Fruit fly (Drosophila melanogaster) whole organism, embryonic: ENCODE results near the gene put.
A peak's percentile ranks its signal among the peaks of the same experiment; 100 is the strongest.

Experiments
- Ada2b ChIP-seq: fragments of 200-800 bp; sonication (Bioruptor generic); IDR thresholded peaks from 2 replicates; pipeline ENCODE4 v1.3.6; 2022; ENCODE audit warnings: missing biosample characterization, missing genetic modification characterization
- Aef1 ChIP-seq: fragments of 200-800 bp; sonication (Bioruptor generic); IDR thresholded peaks from 3 replicates; pipeline ENCODE4 v1.3.6; 2022; ENCODE audit warnings: missing biosample characterization, missing genetic modification characterization
- CG10274 ChIP-seq: fragments of 200-800 bp; sonication (Bioruptor generic); optimal IDR thresholded peaks from 3 replicates; lab custom pipeline; 2017; ENCODE audit warnings: missing biosample characterization, mild to moderate bottlenecking, missing genetic modification characterization
- CG10462 ChIP-seq: fragments of 200-800 bp; sonication (Bioruptor generic); optimal IDR thresholded peaks from 2 replicates; lab custom pipeline; 2016; ENCODE audit warnings: missing biosample characterization, missing genetic modification characterization
- CG15514 ChIP-seq: fragments of 200-800 bp; sonication (Bioruptor generic); optimal IDR thresholded peaks from 3 replicates; lab custom pipeline; 2017; ENCODE audit warnings: missing biosample characterization, missing genetic modification characterization, mild to moderate bottlenecking, moderate library complexity, missing genetic modification reagents
- CG18599 ChIP-seq: fragments of 200-800 bp; sonication (Bioruptor generic); optimal IDR thresholded peaks from 3 replicates; lab custom pipeline; 2017; ENCODE audit warnings: missing biosample characterization, missing genetic modification characterization, mild to moderate bottlenecking, moderate library complexity, missing genetic modification reagents
- CG2202 ChIP-seq: fragments of 200-800 bp; sonication (Bioruptor generic); optimal IDR thresholded peaks from 2 replicates; lab custom pipeline; 2018; ENCODE audit warnings: missing biosample characterization, mild to moderate bottlenecking, missing genetic modification characterization
- CG2712 ChIP-seq: fragments of 200-800 bp; optimal IDR thresholded peaks from 3 replicates; lab custom pipeline; 2019; ENCODE audit warnings: missing biosample characterization, mild to moderate bottlenecking, missing genetic modification characterization, moderate library complexity
- CG3847 ChIP-seq: fragments of 200-800 bp; sonication (Bioruptor generic); IDR thresholded peaks from 2 replicates; pipeline ENCODE4 v1.3.6; 2022; ENCODE audit warnings: missing biosample characterization, missing genetic modification characterization
- CG4282 ChIP-seq: fragments of 200-800 bp; sonication (Bioruptor generic); optimal IDR thresholded peaks from 2 replicates; lab custom pipeline; 2016; ENCODE audit warnings: missing biosample characterization, missing genetic modification characterization
- CG4424 ChIP-seq: fragments of 200-800 bp; sonication (Bioruptor generic); optimal IDR thresholded peaks from 3 replicates; lab custom pipeline; 2016; ENCODE audit warnings: missing biosample characterization, missing genetic modification characterization
- CG6791 ChIP-seq: fragments of 200-800 bp; sonication (Bioruptor generic); IDR thresholded peaks from 3 replicates; pipeline ENCODE4 v1.3.6; 2022; ENCODE audit warnings: missing biosample characterization, missing genetic modification characterization; ENCODE audit not compliant: partially characterized antibody
- CG7745 ChIP-seq: fragments of 200-800 bp; sonication (Bioruptor generic); optimal IDR thresholded peaks from 2 replicates; lab custom pipeline; 2018; ENCODE audit warnings: missing biosample characterization, mild to moderate bottlenecking, missing genetic modification characterization, moderate library complexity
- CG7963 ChIP-seq: fragments of 200-800 bp; sonication (Bioruptor generic); IDR thresholded peaks from 3 replicates; pipeline ENCODE4 v1.3.6; 2022; ENCODE audit warnings: missing biosample characterization, missing genetic modification characterization; ENCODE audit not compliant: partially characterized antibody
- CG8359 ChIP-seq: fragments of 200-800 bp; sonication (Bioruptor generic); optimal IDR thresholded peaks from 2 replicates; lab custom pipeline; 2017; ENCODE audit warnings: missing biosample characterization, mild to moderate bottlenecking, missing genetic modification characterization, borderline replicate concordance
- CG8765 ChIP-seq: fragments of 200-800 bp; sonication (Bioruptor generic); IDR thresholded peaks from 2 replicates; pipeline ENCODE4 v1.3.6; 2022; ENCODE audit warnings: missing biosample characterization, missing genetic modification characterization
- CG9609 ChIP-seq: fragments of 200-800 bp; sonication (Bioruptor generic); optimal IDR thresholded peaks from 3 replicates; lab custom pipeline; 2016; ENCODE audit warnings: missing biosample characterization, missing genetic modification characterization
- CG9932 ChIP-seq: fragments of 200-800 bp; sonication (Bioruptor generic); IDR thresholded peaks from 2 replicates; pipeline ENCODE4 v1.3.6; 2022; ENCODE audit warnings: missing biosample characterization, missing genetic modification characterization
- CTCF ChIP-seq: fragments of 200-800 bp; sonication (Bioruptor generic); optimal IDR thresholded peaks from 2 replicates; lab custom pipeline; 2017; ENCODE audit warnings: missing biosample characterization, mild to moderate bottlenecking, missing genetic modification characterization, moderate library complexity
- Camta ChIP-seq: fragments of 200-800 bp; sonication (Bioruptor generic); optimal IDR thresholded peaks from 2 replicates; lab custom pipeline; 2016; ENCODE audit warnings: missing biosample characterization, missing genetic modification characterization
- CoRest ChIP-seq: fragments of 200-800 bp; sonication (Bioruptor generic); optimal IDR thresholded peaks from 3 replicates; lab custom pipeline; 2018; ENCODE audit warnings: missing biosample characterization, mild to moderate bottlenecking, missing genetic modification characterization, moderate library complexity
- Dek ChIP-seq: fragments of 200-800 bp; sonication (Bioruptor generic); optimal IDR thresholded peaks from 3 replicates; lab custom pipeline; 2019; ENCODE audit warnings: missing biosample characterization, mild to moderate bottlenecking, missing genetic modification characterization, moderate library complexity
- Doc2 ChIP-seq: fragments of 200-800 bp; sonication (Bioruptor generic); IDR thresholded peaks from 2 replicates; pipeline ENCODE4 v1.3.6; 2022; ENCODE audit warnings: missing biosample characterization, missing genetic modification characterization
- HLH4C ChIP-seq: fragments of 200-800 bp; sonication (Bioruptor generic); IDR thresholded peaks from 3 replicates; pipeline ENCODE4 v1.3.6; 2022; ENCODE audit warnings: missing biosample characterization, missing genetic modification characterization; ENCODE audit not compliant: partially characterized antibody
- HLHmδ ChIP-seq: fragments of 200-800 bp; sonication (Bioruptor generic); optimal IDR thresholded peaks from 2 replicates; lab custom pipeline; 2018; ENCODE audit warnings: missing biosample characterization, mild to moderate bottlenecking, missing genetic modification characterization, moderate library complexity
- Hmx ChIP-seq: fragments of 200-800 bp; sonication (Bioruptor generic); optimal IDR thresholded peaks from 2 replicates; lab custom pipeline; 2016; ENCODE audit warnings: missing biosample characterization, missing genetic modification characterization
- Hr3 ChIP-seq: fragments of 200-800 bp; sonication (Bioruptor generic); optimal IDR thresholded peaks from 3 replicates; lab custom pipeline; 2016; ENCODE audit warnings: missing biosample characterization, missing genetic modification characterization
- Max ChIP-seq: fragments of 200-800 bp; sonication (Bioruptor generic); optimal IDR thresholded peaks from 2 replicates; lab custom pipeline; 2016; ENCODE audit warnings: missing biosample characterization, mild to moderate bottlenecking, missing genetic modification characterization
- Nf-YA ChIP-seq: fragments of 200-800 bp; sonication (Bioruptor generic); IDR thresholded peaks from 2 replicates; pipeline ENCODE4 v1.3.6; 2022; ENCODE audit warnings: missing biosample characterization, missing genetic modification characterization
- NfI ChIP-seq: fragments of 200-800 bp; sonication (Bioruptor generic); optimal IDR thresholded peaks from 3 replicates; lab custom pipeline; 2018; ENCODE audit warnings: missing biosample characterization, mild to moderate bottlenecking, missing genetic modification characterization, moderate library complexity
- Rx ChIP-seq: fragments of 200-800 bp; sonication (Bioruptor generic); IDR thresholded peaks from 2 replicates; pipeline ENCODE4 v1.3.6; 2022; ENCODE audit warnings: missing biosample characterization, missing genetic modification characterization
- Six4 ChIP-seq: fragments of 200-800 bp; sonication (Bioruptor generic); optimal IDR thresholded peaks from 2 replicates; lab custom pipeline; 2016; ENCODE audit warnings: missing biosample characterization, missing genetic modification characterization
- Sox102F ChIP-seq: fragments of 200-800 bp; sonication (Bioruptor generic); optimal IDR thresholded peaks from 2 replicates; lab custom pipeline; 2018; ENCODE audit warnings: missing biosample characterization, mild to moderate bottlenecking, missing genetic modification characterization, moderate library complexity
- TFAM ChIP-seq: fragments of 200-800 bp; sonication (Bioruptor generic); optimal IDR thresholded peaks from 2 replicates; lab custom pipeline; 2017; ENCODE audit warnings: missing biosample characterization, missing genetic modification characterization, inconsistent platforms
- Trl ChIP-seq, 3 experiments: fragments of >200 bp in 2 of 3; fragments of 200-800 bp in 1 of 3; sonication (Bioruptor generic) in 1 of 3; optimal IDR thresholded peaks; 2 replicates in 1 of 3; 3 replicates in 2 of 3; lab custom pipeline; 2016 to 2017; ENCODE audit warnings: missing biosample characterization in 1 of 3, missing genetic modification characterization in 1 of 3
- Xbp1 ChIP-seq: fragments of 200-800 bp; sonication (Bioruptor generic); optimal IDR thresholded peaks from 3 replicates; lab custom pipeline; 2016; ENCODE audit warnings: missing biosample characterization, mild to moderate bottlenecking, missing genetic modification characterization
- ase ChIP-seq: fragments of 200-800 bp; sonication (Bioruptor generic); IDR thresholded peaks from 3 replicates; pipeline ENCODE4 v1.3.6; 2022; ENCODE audit warnings: missing biosample characterization, missing genetic modification characterization
- chinmo ChIP-seq: fragments of 200-800 bp; sonication (Bioruptor generic); IDR thresholded peaks from 4 replicates; pipeline ENCODE4 v1.3.6; 2022; ENCODE audit warnings: missing biosample characterization, missing genetic modification characterization; ENCODE audit not compliant: partially characterized antibody
- dysf ChIP-seq: fragments of 200-800 bp; sonication (Bioruptor generic); IDR thresholded peaks from 3 replicates; pipeline ENCODE4 v1.3.6; 2022; ENCODE audit warnings: missing biosample characterization, missing genetic modification characterization
- emc ChIP-seq: fragments of 200-800 bp; sonication (Bioruptor generic); optimal IDR thresholded peaks from 2 replicates; lab custom pipeline; 2016; ENCODE audit warnings: missing biosample characterization, missing genetic modification characterization
- esg ChIP-seq: fragments of 200-800 bp; sonication (Bioruptor generic); conservative IDR thresholded peaks from 2 replicates; pipeline ENCODE4 v1.3.6; 2022; ENCODE audit warnings: missing biosample characterization, missing genetic modification characterization
- exex ChIP-seq: fragments of 200-800 bp; sonication (Bioruptor generic); optimal IDR thresholded peaks from 4 replicates; lab custom pipeline; 2018; ENCODE audit warnings: missing biosample characterization, mild to moderate bottlenecking, missing genetic modification characterization, moderate library complexity
- fd3F ChIP-seq: fragments of 200-800 bp; sonication (Bioruptor generic); optimal IDR thresholded peaks from 2 replicates; lab custom pipeline; 2018; ENCODE audit warnings: missing biosample characterization, mild to moderate bottlenecking, missing genetic modification characterization, moderate library complexity
- lab ChIP-seq: fragments of 200-800 bp; sonication (Bioruptor generic); optimal IDR thresholded peaks from 3 replicates; lab custom pipeline; 2017; ENCODE audit warnings: missing biosample characterization, missing genetic modification characterization, mild to moderate bottlenecking, moderate library complexity, missing genetic modification reagents
- luna ChIP-seq: fragments of 200-800 bp; sonication (Bioruptor generic); optimal IDR thresholded peaks from 2 replicates; lab custom pipeline; 2016; ENCODE audit warnings: missing biosample characterization, missing genetic modification characterization
- nmo ChIP-seq: fragments of 200-800 bp; sonication (Bioruptor generic); optimal IDR thresholded peaks from 2 replicates; lab custom pipeline; 2018; ENCODE audit warnings: missing biosample characterization, mild to moderate bottlenecking, missing genetic modification characterization, moderate library complexity
- shn ChIP-seq: fragments of 200-800 bp; sonication (Bioruptor generic); optimal IDR thresholded peaks from 3 replicates; lab custom pipeline; 2016; ENCODE audit warnings: missing biosample characterization, missing genetic modification characterization
- tap ChIP-seq: fragments of 200-800 bp; optimal IDR thresholded peaks from 3 replicates; lab custom pipeline; 2019; ENCODE audit warnings: missing biosample characterization, mild to moderate bottlenecking, missing genetic modification characterization, moderate library complexity
- ttk ChIP-seq: fragments of 200-800 bp; sonication (Bioruptor generic); IDR thresholded peaks from 2 replicates; pipeline ENCODE4 v2.1.2; 2022; ENCODE audit warnings: missing biosample characterization, missing genetic modification characterization
- unpg ChIP-seq: fragments of 200-800 bp; sonication (Bioruptor generic); optimal IDR thresholded peaks from 3 replicates; lab custom pipeline; 2018; ENCODE audit warnings: missing biosample characterization, mild to moderate bottlenecking, missing genetic modification characterization, moderate library complexity
- vnd ChIP-seq: fragments of 200-800 bp; sonication (Bioruptor generic); IDR thresholded peaks from 3 replicates; pipeline ENCODE4 v1.3.6; 2022; ENCODE audit warnings: missing biosample characterization, missing genetic modification characterization; ENCODE audit not compliant: partially characterized antibody

Gene put

DNA sequence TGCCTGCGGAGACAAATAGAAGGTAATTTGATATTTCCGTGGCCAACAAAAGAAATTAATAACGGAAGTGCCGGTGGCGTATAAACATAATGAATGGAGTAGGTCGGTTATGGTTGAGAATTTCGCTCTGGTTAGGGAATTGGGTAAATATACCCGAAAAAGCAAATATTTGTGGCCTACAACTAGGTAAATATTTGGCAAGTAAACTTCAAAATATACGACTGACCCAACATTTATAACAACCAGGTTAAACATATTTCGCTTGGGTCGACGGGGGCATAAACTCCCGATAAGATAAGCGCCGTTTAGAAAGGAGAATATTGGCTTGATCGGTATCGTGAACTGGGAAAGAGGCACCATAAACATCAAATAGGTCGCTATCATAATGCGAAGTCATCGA, 45.3 kb upstream of the put start (continued):
- TF ChIP-seq lab (no peak), CG8359 (GFP tag; lab: Kevin White, UChicago) (peak; percentile 76), Hr3 (GFP tag; lab: Kevin White, UChicago) (no peak), luna (GFP tag; lab: Kevin White, UChicago) (no peak), Max (GFP tag; lab: Kevin White, UChicago) (no peak), unpg (no peak), CG6791 (GFP tag; lab: Robert Waterston, UW) (no peak), vnd (GFP tag; lab: Robert Waterston, UW) (no peak), fd3F (no peak), shn (GFP tag; lab: Kevin White, UChicago) (no peak), NfI (GFP tag; lab: Kevin White, UChicago) (no peak), CG8765 (no peak), dysf (no peak), TFAM (GFP tag; lab: Kevin White, UChicago) (peak; percentile 49), Rx (GFP tag; lab: Robert Waterston, UW) (no peak), CTCF (peak; percentile 32), CG10274 (peak; percentile 3), esg (GFP tag; lab: Robert Waterston, UW) (no peak), CG2712 (tag; lab: Kevin White, UChicago) (peak; percentile 79), ase (GFP tag; lab: Robert Waterston, UW) (no peak), CG3847 (no peak), ttk (GFP tag; lab: Robert Waterston, UW) (no peak), CG9609 (GFP tag; lab: Kevin White, UChicago) (no peak), emc (GFP tag; lab: Kevin White, UChicago) (no peak), Aef1 (no peak), Dek (tag; lab: Kevin White, UChicago) (no peak), Trl (optimal IDR thresholded peaks at IDR 0.05; lab: Kevin White, UChicago) (no peak), Trl (GFP tag; optimal IDR thresholded peaks at IDR 0.05; lab: Kevin White, UChicago) (peak; percentile 18), exex (tag; lab: Kevin White, UChicago) (no peak), CG7963 (GFP tag; lab: Robert Waterston, UW) (no peak), Hmx (GFP tag; lab: Kevin White, UChicago) (no peak), HLHmδ (GFP tag; lab: Kevin White, UChicago) (peak; percentile 68), chinmo (GFP tag; lab: Robert Waterston, UW) (no peak), Xbp1 (GFP tag; lab: Kevin White, UChicago) (no peak), nmo (GFP tag; lab: Kevin White, UChicago) (peak; percentile 3), CG15514 (peak; percentile 2), CG2202 (peak; percentile 91), CG9932 (no peak), Doc2 (GFP tag; lab: Robert Waterston, UW) (no peak), Six4 (GFP tag; lab: Kevin White, UChicago) (no peak), CG4282 (GFP tag; lab: Kevin White, UChicago) (no peak), Nf-YA (GFP tag; lab: Robert Waterston, UW) (no peak), CG4424 (peak; percentile 23), tap (no peak), CG18599 (GFP tag; lab: Kevin White, UChicago) (no peak), CG10462 (no peak), CG7745 (tag; lab: Kevin White, UChicago) (peak; percentile 91), Ada2b (GFP tag; lab: Robert Waterston, UW) (no peak), HLH4C (GFP tag; lab: Robert Waterston, UW) (no peak), Sox102F (no peak), CoRest (tag; lab: Kevin White, UChicago) (peak; percentile 29), Camta (no peak)
